Worm (Caenorhabditis elegans) whole organism, early embryonic: ENCODE data around the gene tmem-184.

Experiments used
- B0310.2 ChIP-seq: sonication (generic microtip); optimal IDR thresholded peaks from 2 replicates; lab custom pipeline; 2016; ENCODE audit warnings: mild to moderate bottlenecking, missing genetic modification characterization, missing compliant biosample characterization
- F13C5.2 ChIP-seq: sonication (generic microtip); optimal IDR thresholded peaks from 2 replicates; lab custom pipeline; 2017; ENCODE audit warnings: mild to moderate bottlenecking, missing genetic modification characterization, inconsistent platforms, missing compliant biosample characterization
- aly-1 ChIP-seq: sonication (generic microtip); optimal IDR thresholded peaks from 2 replicates; lab custom pipeline; 2016; ENCODE audit warnings: missing genetic modification characterization, missing compliant biosample characterization
- ama-1 ChIP-seq: fragments of 150-350 bp; optimal IDR thresholded peaks from 2 replicates; lab custom pipeline; 2014
- ceh-13 ChIP-seq: fragments of 200-800 bp; sonication (Bioruptor generic); optimal IDR thresholded peaks from 2 replicates; lab custom pipeline; 2018; ENCODE audit warnings: mild to moderate bottlenecking, missing genetic modification characterization, missing compliant biosample characterization
- ceh-36 ChIP-seq: sonication (generic microtip); optimal IDR thresholded peaks from 2 replicates; lab custom pipeline; 2016; ENCODE audit warnings: missing genetic modification characterization, inconsistent platforms, missing compliant biosample characterization
- ets-7 ChIP-seq: sonication (generic microtip); optimal IDR thresholded peaks from 2 replicates; lab custom pipeline; 2016; ENCODE audit warnings: missing genotype, missing genetic modification characterization, missing compliant biosample characterization
- flt-1 ChIP-seq: fragments of 200-800 bp; sonication (Bioruptor generic); IDR thresholded peaks from 2 replicates; pipeline ENCODE4 v1.3.6; 2022; ENCODE audit warnings: missing genetic modification characterization, missing compliant biosample characterization
- hmbx-1 ChIP-seq: sonication (generic microtip); optimal IDR thresholded peaks from 2 replicates; lab custom pipeline; 2016; ENCODE audit warnings: mild to moderate bottlenecking, missing genetic modification characterization, missing compliant biosample characterization
- hmg-4 ChIP-seq: fragments of 200-800 bp; sonication (Bioruptor generic); optimal IDR thresholded peaks from 2 replicates; lab custom pipeline; 2018; ENCODE audit warnings: mild to moderate bottlenecking, missing genetic modification characterization, missing compliant biosample characterization
- hnd-1 ChIP-seq: sonication (generic microtip); optimal IDR thresholded peaks from 2 replicates; lab custom pipeline; 2016; ENCODE audit warnings: missing genetic modification characterization, missing compliant biosample characterization
- pes-1 ChIP-seq: fragments of 200-800 bp; sonication (Bioruptor generic); IDR thresholded peaks from 2 replicates; pipeline ENCODE4 v1.3.6; 2022; ENCODE audit warnings: missing genetic modification reagents, missing genetic modification characterization, missing compliant biosample characterization
- scrt-1 ChIP-seq: fragments of 200-800 bp; sonication (Bioruptor generic); IDR thresholded peaks from 2 replicates; pipeline ENCODE4 v1.3.6; 2022; ENCODE audit warnings: missing genetic modification characterization, missing compliant biosample characterization
- sea-1 ChIP-seq: fragments of 200-800 bp; sonication (Bioruptor generic); conservative IDR thresholded peaks from 2 replicates; pipeline ENCODE4 v1.3.6; 2022; ENCODE audit warnings: missing genetic modification characterization, missing compliant biosample characterization
- tbx-11 ChIP-seq: fragments of 200-800 bp; sonication (Bioruptor generic); IDR thresholded peaks from 2 replicates; pipeline ENCODE4 v1.3.6; 2022; ENCODE audit warnings: missing genetic modification characterization, missing compliant biosample characterization
- tbx-37 ChIP-seq: fragments of 200-800 bp; sonication (Bioruptor generic); conservative IDR thresholded peaks from 2 replicates; pipeline ENCODE4 v1.3.6; 2022; ENCODE audit warnings: missing genetic modification reagents, missing genetic modification characterization, missing compliant biosample characterization
- tra-4 ChIP-seq: sonication (generic microtip); optimal IDR thresholded peaks from 2 replicates; lab custom pipeline; 2017; ENCODE audit warnings: missing genetic modification characterization, missing compliant biosample characterization

The tmem-184 gene

DNA sequence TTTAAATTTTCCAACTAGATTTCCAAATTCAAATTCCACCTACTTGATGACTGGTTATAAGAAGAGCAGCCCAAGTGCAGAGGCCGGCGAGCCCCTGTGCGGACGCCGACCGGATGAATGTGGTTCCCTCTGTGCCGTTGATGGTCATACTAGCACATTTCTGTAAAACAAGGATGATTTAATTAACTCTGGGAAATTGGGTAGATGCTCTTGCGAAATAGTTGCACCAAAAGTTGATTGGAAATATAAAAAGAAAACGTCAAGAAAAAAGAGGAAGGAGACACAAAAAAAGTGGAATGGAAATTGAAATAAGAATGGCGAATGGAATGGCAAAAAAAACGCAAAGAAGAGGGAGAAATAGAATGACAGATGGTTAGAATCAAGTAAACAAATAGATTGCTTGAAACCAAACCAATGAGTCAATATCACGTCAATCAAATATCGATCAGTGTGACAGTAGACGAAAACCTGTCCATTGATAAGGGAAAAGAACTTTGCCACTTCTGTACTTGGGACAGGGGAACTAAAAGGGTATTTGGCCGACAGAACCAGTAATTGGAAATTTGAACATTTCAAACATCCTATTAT lies at the start of gene tmem-184:
tmem-184 (minus strand) TSS at position 164 of the 588 bp plus-strand sequence.
- TF ChIP-seq sea-1 (GFP tag; lab: Robert Waterston, UW) (no peak), ceh-13 (GFP tag; lab: Kevin White, UChicago) (no peak), F13C5.2 (tag; lab: Kevin White, UChicago) (no peak), tbx-11 (GFP tag; lab: Robert Waterston, UW) (no peak), hmbx-1 (tag; lab: Kevin White, UChicago) (no peak), tra-4 (tag; lab: Kevin White, UChicago) (no peak), B0310.2 (tag; lab: Kevin White, UChicago) (no peak), scrt-1 (GFP tag; lab: Robert Waterston, UW) (no peak), pes-1 (GFP tag; lab: Robert Waterston, UW) (no peak)

DNA sequence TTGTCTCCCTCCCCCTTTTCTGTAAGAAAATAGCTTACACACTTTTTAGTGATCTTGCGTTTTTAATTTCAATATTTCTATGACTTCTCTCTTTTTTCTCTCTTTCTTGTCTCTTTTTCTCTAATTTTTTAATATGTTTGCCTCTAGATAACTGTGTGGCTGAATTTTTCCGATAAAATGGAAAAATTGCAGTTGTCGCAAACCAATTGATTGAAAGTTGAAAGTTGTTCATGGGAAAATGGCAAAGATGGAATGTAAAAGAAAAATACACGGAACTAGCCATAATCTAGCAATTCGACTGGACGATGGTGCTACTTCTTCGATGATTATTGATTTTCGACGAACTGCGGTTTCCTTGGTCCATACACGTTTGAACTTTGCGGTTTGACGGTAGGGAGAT lies 49.2 kb upstream of the tmem-184 start:
- TF ChIP-seq ceh-36 (tag; lab: Kevin White, UChicago) (no peak), scrt-1 (GFP tag; lab: Robert Waterston, UW) (no peak), ama-1 (lab: Kevin White, UChicago) (no peak), tbx-37 (no peak), flt-1 (GFP tag; lab: Robert Waterston, UW) (no peak), aly-1 (tag; lab: Kevin White, UChicago) (no peak), tra-4 (tag; lab: Kevin White, UChicago) (no peak)

DNA sequence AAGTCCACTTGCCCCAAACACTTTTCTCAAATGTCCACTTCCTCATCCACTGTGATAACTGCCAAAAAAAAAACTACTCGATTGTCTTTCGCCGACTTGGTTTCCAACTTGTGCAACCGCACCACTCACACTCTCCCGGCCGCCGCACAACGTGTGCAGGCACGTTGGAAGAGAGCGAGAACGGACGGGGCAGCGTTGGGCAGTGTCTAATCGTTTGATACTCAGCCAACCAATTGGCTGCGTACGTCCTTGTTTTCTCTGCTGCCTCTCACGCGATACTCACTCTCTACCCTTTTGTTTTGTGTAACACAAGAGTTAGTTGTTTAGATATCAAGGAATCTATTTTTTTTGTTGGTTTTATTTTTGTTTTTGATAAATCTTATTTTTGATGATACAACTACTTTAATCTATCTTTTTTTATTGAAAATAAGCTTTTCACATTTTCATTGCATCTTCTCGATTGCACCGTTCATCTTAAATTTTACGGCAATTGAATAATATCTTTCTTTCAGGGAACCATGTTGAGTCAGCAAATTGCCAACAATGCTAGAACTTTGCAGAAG lies 46.9 kb upstream of the tmem-184 start, which contains the start of gene sucl-1:
sucl-1 (plus strand) TSS at position 513 of the 563 bp plus-strand sequence.
- peak; percentile 67 for TF ChIP-seq F13C5.2 (tag; lab: Kevin White, UChicago)
- no peak for TF ChIP-seq B0310.2 (tag; lab: Kevin White, UChicago)
- peak; percentile 83 for TF ChIP-seq hmg-4 (GFP tag; lab: Kevin White, UChicago)
- TF ChIP-seq ceh-36 (tag; lab: Kevin White, UChicago), result no peak
- TF ChIP-seq sea-1 (GFP tag; lab: Robert Waterston, UW), result peak; percentile 54; the same call in 1 of the 2 replicates
- TF ChIP-seq flt-1 (GFP tag; lab: Robert Waterston, UW), result no peak
- TF ChIP-seq pes-1 (GFP tag; lab: Robert Waterston, UW), result no peak

- TF ChIP-seq pes-1 (GFP tag; lab: Robert Waterston, UW), result no peak
- no peak for TF ChIP-seq sea-1 (GFP tag; lab: Robert Waterston, UW)
- no peak for TF ChIP-seq aly-1 (tag; lab: Kevin White, UChicago)
- TF ChIP-seq ets-7 (tag; lab: Kevin White, UChicago), result no peak
- no peak for TF ChIP-seq tra-4 (tag; lab: Kevin White, UChicago)
- TF ChIP-seq ceh-36 (tag; lab: Kevin White, UChicago), result no peak
- no peak for TF ChIP-seq F13C5.2 (tag; lab: Kevin White, UChicago)
- TF ChIP-seq hmbx-1 (tag; lab: Kevin White, UChicago), result no peak
- TF ChIP-seq flt-1 (GFP tag; lab: Robert Waterston, UW), result no peak
- no peak for TF ChIP-seq scrt-1 (GFP tag; lab: Robert Waterston, UW)
- TF ChIP-seq tbx-37, result no peak
- no peak for TF ChIP-seq hnd-1 (tag; lab: Kevin White, UChicago)
- no peak for TF ChIP-seq B0310.2 (tag; lab: Kevin White, UChicago)
- TF ChIP-seq hmg-4 (GFP tag; lab: Kevin White, UChicago), result no peak
- TF ChIP-seq ama-1 (lab: Kevin White, UChicago), result no peak
- TF ChIP-seq ceh-13 (GFP tag; lab: Kevin White, UChicago), result no peak
- TF ChIP-seq tbx-11 (GFP tag; lab: Robert Waterston, UW), result no peak
Measured at ce11 chrX:14751911-14752310, 45.2 kb upstream of the tmem-184 start, which contains the start of gene C05G5.3. Gene C05G5.3 (minus strand): TSS chrX:14752011.

- no peak for TF ChIP-seq scrt-1 (GFP tag; lab: Robert Waterston, UW)
- TF ChIP-seq hmg-4 (GFP tag; lab: Kevin White, UChicago), result no peak
- TF ChIP-seq tbx-37, result 0 out of 2 replicates have a peak, but pooled peaks have one; percentile 6
- peak; percentile 57 for TF ChIP-seq F13C5.2 (tag; lab: Kevin White, UChicago)
- no peak for TF ChIP-seq hnd-1 (tag; lab: Kevin White, UChicago)
- 0 out of 2 replicates have a peak, but pooled peaks have one; percentile 35 for TF ChIP-seq sea-1 (GFP tag; lab: Robert Waterston, UW)
- TF ChIP-seq hmbx-1 (tag; lab: Kevin White, UChicago), result peak; percentile 33
- no peak for TF ChIP-seq ets-7 (tag; lab: Kevin White, UChicago)
- TF ChIP-seq tra-4 (tag; lab: Kevin White, UChicago), result no peak
- peak; percentile 24; the same call in 1 of the 2 replicates for TF ChIP-seq pes-1 (GFP tag; lab: Robert Waterston, UW)
- TF ChIP-seq ceh-13 (GFP tag; lab: Kevin White, UChicago), result no peak
- TF ChIP-seq B0310.2 (tag; lab: Kevin White, UChicago), result no peak
- TF ChIP-seq ama-1 (lab: Kevin White, UChicago), result no peak
- TF ChIP-seq ceh-36 (tag; lab: Kevin White, UChicago), result no peak
- TF ChIP-seq tbx-11 (GFP tag; lab: Robert Waterston, UW), result no peak
- TF ChIP-seq flt-1 (GFP tag; lab: Robert Waterston, UW), result no peak
- TF ChIP-seq aly-1 (tag; lab: Kevin White, UChicago), result no peak
Measured at ce11 chrX:14746948-14747347, 40.3 kb upstream of the tmem-184 start, which contains the start of gene C05G5.2. Gene C05G5.2 (plus strand): TSS chrX:14747303.

DNA sequence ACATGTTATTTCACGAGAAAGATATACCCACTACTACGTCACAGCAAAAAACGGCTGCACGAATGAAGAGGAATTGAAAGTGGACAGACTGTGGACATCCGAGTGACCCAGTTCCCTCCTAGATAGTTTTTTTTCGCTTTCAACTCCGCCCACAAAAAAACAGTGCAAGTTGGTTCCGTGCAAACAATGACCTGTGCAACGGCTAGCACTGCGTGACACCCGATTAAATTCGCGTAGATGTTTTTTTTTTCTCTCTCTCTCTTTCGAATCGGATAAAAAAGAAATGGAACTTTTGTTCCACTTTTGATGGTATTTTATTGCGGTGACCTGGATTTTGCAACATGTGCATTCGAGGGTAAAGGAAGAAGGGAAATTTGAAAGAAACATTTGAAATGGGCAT lies 38.6 kb upstream of the tmem-184 start:
- TF ChIP-seq tbx-11 (GFP tag; lab: Robert Waterston, UW) (no peak), pes-1 (GFP tag; lab: Robert Waterston, UW) (no peak), B0310.2 (tag; lab: Kevin White, UChicago) (no peak), aly-1 (tag; lab: Kevin White, UChicago) (no peak), hnd-1 (tag; lab: Kevin White, UChicago) (no peak), F13C5.2 (tag; lab: Kevin White, UChicago) (no peak), tra-4 (tag; lab: Kevin White, UChicago) (no peak), flt-1 (GFP tag; lab: Robert Waterston, UW) (no peak), sea-1 (GFP tag; lab: Robert Waterston, UW) (no peak), ceh-13 (GFP tag; lab: Kevin White, UChicago) (no peak), tbx-37 (no peak)
